Fruit fly (Drosophila melanogaster) whole organism, pupa: ENCODE data around the gene BORCS6.

Source experiments
- CG10348 ChIP-seq: fragments of 200-800 bp; sonication (Bioruptor generic); IDR thresholded peaks from 2 replicates; pipeline ENCODE4 v1.3.6; 2022; ENCODE audit warnings: missing biosample characterization, missing genetic modification characterization
- CG12605 ChIP-seq: fragments of 200-800 bp; sonication (Bioruptor generic); IDR thresholded peaks from 2 replicates; pipeline ENCODE4 v1.3.6; 2022; ENCODE audit warnings: missing biosample characterization, missing genetic modification characterization
- CG13204 ChIP-seq: fragments of 200-800 bp; sonication (Bioruptor generic); optimal IDR thresholded peaks from 2 replicates; lab custom pipeline; 2018; ENCODE audit warnings: missing biosample characterization, mild to moderate bottlenecking, missing genetic modification characterization, moderate library complexity
- CG15710 ChIP-seq: fragments of 200-800 bp; sonication (Bioruptor generic); optimal IDR thresholded peaks from 2 replicates; lab custom pipeline; 2018; ENCODE audit warnings: missing biosample characterization, mild to moderate bottlenecking, missing genetic modification characterization, moderate library complexity
- CG34367 ChIP-seq: fragments of 200-800 bp; sonication (Bioruptor generic); optimal IDR thresholded peaks from 2 replicates; lab custom pipeline; 2018; ENCODE audit warnings: missing biosample characterization, mild to moderate bottlenecking, missing genetic modification characterization
- CG4496 ChIP-seq: fragments of 200-800 bp; sonication (Bioruptor generic); IDR thresholded peaks from 3 replicates; pipeline ENCODE4 v1.3.6; 2022; ENCODE audit warnings: missing biosample characterization, missing genetic modification characterization
- EcR ChIP-seq: fragments of 200-800 bp; sonication (Bioruptor generic); optimal IDR thresholded peaks from 3 replicates; lab custom pipeline; 2019; ENCODE audit warnings: missing biosample characterization, missing genetic modification characterization, mild to moderate bottlenecking, moderate library complexity, missing genetic modification reagents
- Ets98B ChIP-seq: fragments of 200-800 bp; sonication (Bioruptor generic); IDR thresholded peaks from 2 replicates; pipeline ENCODE4 v1.3.6; 2022; ENCODE audit warnings: missing biosample characterization, missing genetic modification characterization
- Pif1B ChIP-seq: fragments of 200-800 bp; sonication (Bioruptor generic); optimal IDR thresholded peaks from 3 replicates; lab custom pipeline; 2016; ENCODE audit warnings: missing biosample characterization, missing genetic modification characterization
- Snoo ChIP-seq: fragments of 200-800 bp; sonication (Bioruptor generic); optimal IDR thresholded peaks from 3 replicates; lab custom pipeline; 2017; ENCODE audit warnings: missing biosample characterization, mild to moderate bottlenecking, missing genetic modification characterization, inconsistent platforms

- TF ChIP-seq CG34367 (tag; lab: Kevin White, UChicago), result no peak
- TF ChIP-seq Ets98B, result no peak
- TF ChIP-seq CG4496 (GFP tag; lab: Robert Waterston, UW), result no peak
- TF ChIP-seq CG13204, result no peak
- no peak for TF ChIP-seq CG10348 (GFP tag; lab: Robert Waterston, UW)
- TF ChIP-seq CG12605 (GFP tag; lab: Robert Waterston, UW), result no peak
- TF ChIP-seq Snoo (tag; lab: Kevin White, UChicago), result no peak
- no peak for TF ChIP-seq Pif1B (GFP tag; lab: Kevin White, UChicago)
- no peak for TF ChIP-seq EcR
- TF ChIP-seq CG15710 (tag; lab: Kevin White, UChicago), result no peak
Measured at dm6 chr3L:536104-536503, 4.5 kb upstream of the BORCS6 start.
